Worm (Caenorhabditis elegans) whole organism, mixed stage, embryonic: ENCODE measurements around the gene F43G6.10.

Experiments
- M03D4.4 ChIP-seq: sonication (generic microtip); optimal IDR thresholded peaks from 2 replicates; lab custom pipeline; 2017; ENCODE audit warnings: mild to moderate bottlenecking, missing genetic modification characterization, missing compliant biosample characterization
- bed-3 ChIP-seq: fragments of 200-800 bp; sonication (Bioruptor generic); optimal IDR thresholded peaks from 3 replicates; lab custom pipeline; 2018; ENCODE audit warnings: mild to moderate bottlenecking, missing genetic modification characterization, moderate library complexity, missing compliant biosample characterization
- blmp-1 ChIP-seq: fragments of 150-350 bp; optimal IDR thresholded peaks from 2 replicates; lab custom pipeline; 2014; ENCODE audit warnings: missing biosample characterization, missing genetic modification characterization
- ceh-39 ChIP-seq: fragments of 150-350 bp; optimal IDR thresholded peaks from 2 replicates; lab custom pipeline; 2014; ENCODE audit warnings: missing biosample characterization, missing genetic modification characterization
- ceh-43 ChIP-seq: fragments of 200-800 bp; sonication (Bioruptor generic); optimal IDR thresholded peaks from 2 replicates; lab custom pipeline; 2018; ENCODE audit warnings: mild to moderate bottlenecking, missing genetic modification characterization, moderate library complexity, missing compliant biosample characterization
- ceh-83 ChIP-seq: fragments of 200-800 bp; sonication (Bioruptor generic); optimal IDR thresholded peaks from 2 replicates; lab custom pipeline; 2018; ENCODE audit warnings: mild to moderate bottlenecking, missing genetic modification characterization, missing compliant biosample characterization
- ces-1 ChIP-seq: fragments of 150-350 bp; optimal IDR thresholded peaks from 2 replicates; lab custom pipeline; 2014; ENCODE audit warnings: missing biosample characterization, missing genetic modification reagents, missing genetic modification characterization
- drap-1 ChIP-seq: fragments of 200-800 bp; sonication (Bioruptor generic); optimal IDR thresholded peaks from 3 replicates; lab custom pipeline; 2018; ENCODE audit warnings: mild to moderate bottlenecking, missing genetic modification characterization, missing compliant biosample characterization
- elt-1 ChIP-seq: sonication (generic microtip); optimal IDR thresholded peaks from 2 replicates; lab custom pipeline; 2017; ENCODE audit warnings: missing genetic modification characterization, mild to moderate bottlenecking, missing compliant biosample characterization, antibody characterized with exemption, moderate library complexity, borderline replicate concordance; ENCODE audit not compliant: insufficient read depth
- elt-3 ChIP-seq: fragments of 150-350 bp; optimal IDR thresholded peaks from 2 replicates; lab custom pipeline; 2014; ENCODE audit warnings: missing biosample characterization, missing genetic modification characterization
- flh-1 ChIP-seq: fragments of 200-800 bp; sonication (Bioruptor generic); optimal IDR thresholded peaks from 2 replicates; lab custom pipeline; 2018; ENCODE audit warnings: mild to moderate bottlenecking, missing genetic modification characterization, moderate library complexity, missing compliant biosample characterization
- ham-2 ChIP-seq: fragments of 200-800 bp; sonication (Bioruptor generic); optimal IDR thresholded peaks from 2 replicates; lab custom pipeline; 2018; ENCODE audit warnings: mild to moderate bottlenecking, missing genetic modification characterization, missing compliant biosample characterization
- lin-13 ChIP-seq: fragments of 150-350 bp; optimal IDR thresholded peaks from 2 replicates; lab custom pipeline; 2014; ENCODE audit warnings: missing biosample characterization, missing genetic modification characterization
- lin-32 ChIP-seq: fragments of 200-800 bp; sonication (Bioruptor generic); optimal IDR thresholded peaks from 2 replicates; lab custom pipeline; 2018; ENCODE audit warnings: mild to moderate bottlenecking, missing genetic modification characterization, missing compliant biosample characterization
- lsy-2 ChIP-seq: fragments of 150-350 bp; optimal IDR thresholded peaks from 2 replicates; lab custom pipeline; 2014; ENCODE audit warnings: missing biosample characterization, missing genetic modification characterization
- mab-5 ChIP-seq: fragments of 150-350 bp; optimal IDR thresholded peaks from 2 replicates; lab custom pipeline; 2014; ENCODE audit warnings: missing biosample characterization, missing genetic modification characterization
- mep-1 ChIP-seq: fragments of 150-350 bp; optimal IDR thresholded peaks from 2 replicates; lab custom pipeline; 2017; ENCODE audit warnings: missing biosample characterization, missing genetic modification reagents, missing genetic modification characterization, inconsistent platforms
- mls-2 ChIP-seq: sonication (generic microtip); optimal IDR thresholded peaks from 2 replicates; lab custom pipeline; 2016; ENCODE audit warnings: mild to moderate bottlenecking, missing genetic modification characterization, moderate library complexity, missing compliant biosample characterization
- nhr-12 ChIP-seq: fragments of 150-350 bp; optimal IDR thresholded peaks from 2 replicates; lab custom pipeline; 2014; ENCODE audit warnings: missing biosample characterization, missing genetic modification characterization
- nhr-2 ChIP-seq: fragments of 150-350 bp; optimal IDR thresholded peaks from 2 replicates; lab custom pipeline; 2014; ENCODE audit warnings: missing biosample characterization, missing genetic modification characterization
- nhr-237 ChIP-seq: fragments of 150-350 bp; optimal IDR thresholded peaks from 2 replicates; lab custom pipeline; 2014; ENCODE audit warnings: missing biosample characterization, missing genetic modification characterization
- nhr-28 ChIP-seq: fragments of 150-350 bp; optimal IDR thresholded peaks from 2 replicates; lab custom pipeline; 2014; ENCODE audit warnings: missing biosample characterization, missing genetic modification characterization
- nhr-76 ChIP-seq: sonication (generic microtip); optimal IDR thresholded peaks from 2 replicates; lab custom pipeline; 2017; ENCODE audit warnings: missing biosample characterization, missing genetic modification characterization
- pha-4 ChIP-seq: fragments of 150-350 bp; optimal IDR thresholded peaks from 2 replicates; lab custom pipeline; 2018; ENCODE audit warnings: missing biosample characterization, missing genetic modification reagents, missing genetic modification characterization
- sem-2 ChIP-seq: fragments of 200-800 bp; sonication (Bioruptor generic); optimal IDR thresholded peaks from 2 replicates; lab custom pipeline; 2018; ENCODE audit warnings: mild to moderate bottlenecking, missing genetic modification characterization, missing compliant biosample characterization
- sptf-1 ChIP-seq: sonication (generic microtip); optimal IDR thresholded peaks from 2 replicates; lab custom pipeline; 2017; ENCODE audit warnings: mild to moderate bottlenecking, missing genetic modification characterization, moderate library complexity, missing compliant biosample characterization
- tbx-8 ChIP-seq: fragments of 200-800 bp; sonication (Bioruptor generic); optimal IDR thresholded peaks from 2 replicates; lab custom pipeline; 2018; ENCODE audit warnings: mild to moderate bottlenecking, missing genetic modification characterization, moderate library complexity, missing compliant biosample characterization
- unc-39 ChIP-seq: fragments of 150-350 bp; optimal IDR thresholded peaks from 2 replicates; lab custom pipeline; 2014; ENCODE audit warnings: missing biosample characterization, missing genetic modification characterization
- unc-62 ChIP-seq: fragments of 150-350 bp; optimal IDR thresholded peaks from 2 replicates; lab custom pipeline; 2014; ENCODE audit warnings: missing biosample characterization, missing genetic modification reagents, missing genetic modification characterization
- zip-8 ChIP-seq: fragments of 150-350 bp; optimal IDR thresholded peaks from 2 replicates; lab custom pipeline; 2014; ENCODE audit warnings: missing biosample characterization, missing genetic modification characterization
- ztf-11 ChIP-seq: fragments of 150-350 bp; optimal IDR thresholded peaks from 2 replicates; lab custom pipeline; 2014; ENCODE audit warnings: missing biosample characterization, missing genetic modification characterization

Gene F43G6.10

ce11 chrII:11849572-11849971, 40.4 kb downstream of the F43G6.10 start:
- TF ChIP-seq lsy-2: no peak
- TF ChIP-seq ceh-83 (GFP tag; lab: Kevin White, UChicago): no peak
- TF ChIP-seq ces-1 (GFP tag; lab: Kevin White, UChicago): no peak
- TF ChIP-seq M03D4.4 (tag; lab: Kevin White, UChicago): no peak
- TF ChIP-seq nhr-28 (tag; lab: Kevin White, UChicago): no peak
- TF ChIP-seq mep-1 (tag; lab: Kevin White, UChicago): no peak
- no peak for TF ChIP-seq elt-3 (tag; lab: Kevin White, UChicago)
- no peak for TF ChIP-seq bed-3 (GFP tag; lab: Kevin White, UChicago)
- no peak for TF ChIP-seq sem-2 (GFP tag; lab: Kevin White, UChicago)
- no peak for TF ChIP-seq ztf-11
- TF ChIP-seq ham-2 (GFP tag; lab: Kevin White, UChicago): no peak
- TF ChIP-seq unc-39 (tag; lab: Kevin White, UChicago): no peak
- TF ChIP-seq ceh-43 (GFP tag; lab: Kevin White, UChicago): no peak

ce11 chrII:11852191-11852901, 43.2 kb downstream of the F43G6.10 start:
- TF ChIP-seq ham-2 (GFP tag; lab: Kevin White, UChicago) (no peak), zip-8 (tag; lab: Kevin White, UChicago) (no peak), tbx-8 (GFP tag; lab: Kevin White, UChicago) (no peak), nhr-2 (tag; lab: Kevin White, UChicago) (no peak), lin-32 (GFP tag; lab: Kevin White, UChicago) (no peak), sptf-1 (tag; lab: Kevin White, UChicago) (no peak), ceh-39 (tag; lab: Kevin White, UChicago) (no peak), ztf-11 (no peak), elt-1 (tag; lab: Kevin White, UChicago) (no peak), drap-1 (GFP tag; lab: Kevin White, UChicago) (no peak), mls-2 (no peak), nhr-12 (tag; lab: Kevin White, UChicago) (no peak), blmp-1 (no peak), nhr-237 (tag; lab: Kevin White, UChicago) (no peak), ces-1 (GFP tag; lab: Kevin White, UChicago) (no peak), lsy-2 (no peak), mab-5 (tag; lab: Kevin White, UChicago) (no peak), pha-4 (tag; lab: Kevin White, UChicago) (no peak)

- TF ChIP-seq mls-2 (no peak), unc-62 (GFP tag; lab: Kevin White, UChicago) (no peak), ztf-11 (no peak), blmp-1 (no peak), lin-32 (GFP tag; lab: Kevin White, UChicago) (no peak), lin-13 (tag; lab: Kevin White, UChicago) (no peak), ces-1 (GFP tag; lab: Kevin White, UChicago) (no peak), nhr-12 (tag; lab: Kevin White, UChicago) (no peak), ceh-43 (GFP tag; lab: Kevin White, UChicago) (no peak), flh-1 (no peak), zip-8 (tag; lab: Kevin White, UChicago) (no peak), ceh-39 (tag; lab: Kevin White, UChicago) (no peak), nhr-76 (tag; lab: Kevin White, UChicago) (no peak), elt-3 (tag; lab: Kevin White, UChicago) (no peak), M03D4.4 (tag; lab: Kevin White, UChicago) (no peak)
Measured at ce11 chrII:11853108-11853507, 44.0 kb downstream of the F43G6.10 start.

ce11 chrII:11854749-11855148, 45.6 kb downstream of the F43G6.10 start:
- TF ChIP-seq mls-2: no peak
- TF ChIP-seq pha-4 (tag; lab: Kevin White, UChicago): no peak
- TF ChIP-seq ham-2 (GFP tag; lab: Kevin White, UChicago): no peak
- TF ChIP-seq ceh-39 (tag; lab: Kevin White, UChicago): no peak
- no peak for TF ChIP-seq M03D4.4 (tag; lab: Kevin White, UChicago)
- no peak for TF ChIP-seq ceh-83 (GFP tag; lab: Kevin White, UChicago)
- no peak for TF ChIP-seq mep-1 (tag; lab: Kevin White, UChicago)
- TF ChIP-seq nhr-76 (tag; lab: Kevin White, UChicago): no peak
- no peak for TF ChIP-seq ceh-43 (GFP tag; lab: Kevin White, UChicago)
- no peak for TF ChIP-seq bed-3 (GFP tag; lab: Kevin White, UChicago)
- TF ChIP-seq, all 35 proteins: peak for 0
